Worm (Caenorhabditis elegans): ENCODE data around the gene arrd-18.
A peak's percentile ranks its signal among the peaks of the same experiment; 100 is the strongest.

The arrd-18 gene

ce11 chrV:3346434-3347019, 34.6 kb upstream of the arrd-18 start, which contains the start of gene fbxa-65 (continued):
- no peak for TF ChIP-seq mab-9 (GFP tag; IDR thresholded peaks at IDR 0.05)
- TF ChIP-seq ceh-63 (GFP tag; optimal IDR thresholded peaks at IDR 0.05), result no peak
- TF ChIP-seq lin-15B (tag; optimal IDR thresholded peaks at IDR 0.05), result no peak

- TF ChIP-seq pqm-1 (tag; optimal IDR thresholded peaks at IDR 0.05), result no peak
- no peak for TF ChIP-seq hpl-2 (GFP tag; optimal IDR thresholded peaks at IDR 0.05)
- no peak for TF ChIP-seq ets-5 (GFP tag; IDR thresholded peaks at IDR 0.05)
- TF ChIP-seq efl-1 (optimal IDR thresholded peaks at IDR 0.05), result no peak
- peak in 1 of 2 experiments; percentile 39 for TF ChIP-seq efl-1 (GFP tag; optimal IDR thresholded peaks at IDR 0.05 in 1 of 2)
- no peak for TF ChIP-seq lin-35 (GFP tag; optimal IDR thresholded peaks at IDR 0.05)
- TF ChIP-seq mab-9 (GFP tag; IDR thresholded peaks at IDR 0.05), result no peak
- TF ChIP-seq fos-1 (tag; optimal IDR thresholded peaks at IDR 0.05), result no peak
- no peak for TF ChIP-seq unc-86 (tag; optimal IDR thresholded peaks at IDR 0.05)
- no peak for TF ChIP-seq nhr-90 (tag; optimal IDR thresholded peaks at IDR 0.05; ENCODE audit: poor library complexity)
- TF ChIP-seq mep-1 (tag; optimal IDR thresholded peaks at IDR 0.05), result no peak
- no peak for TF ChIP-seq isw-1 (GFP tag; IDR thresholded peaks at IDR 0.05)
- peak; percentile 81 for TF ChIP-seq nhr-71 (tag; optimal IDR thresholded peaks at IDR 0.05)
- peak; percentile 83 for TF ChIP-seq lin-14 (GFP tag; optimal IDR thresholded peaks at IDR 0.05)
- no peak for TF ChIP-seq C04F5.9 (tag; optimal IDR thresholded peaks at IDR 0.05)
- no peak for TF ChIP-seq aha-1 (tag; optimal IDR thresholded peaks at IDR 0.05)
- TF ChIP-seq mef-2 (tag; optimal IDR thresholded peaks at IDR 0.05), result no peak
- peak; percentile 57 for TF ChIP-seq nhr-19 (GFP tag; conservative IDR thresholded peaks at IDR 0.05)
- TF ChIP-seq tlp-1 (tag; optimal IDR thresholded peaks at IDR 0.05), result no peak
- peak; percentile 52 for TF ChIP-seq rnt-1 (tag; optimal IDR thresholded peaks at IDR 0.05)
- no peak for TF ChIP-seq nhr-12 (tag; optimal IDR thresholded peaks at IDR 0.05)
- TF ChIP-seq zag-1 (tag; optimal IDR thresholded peaks at IDR 0.05), result no peak
- TF ChIP-seq jun-1 (tag; optimal IDR thresholded peaks at IDR 0.05), result no peak
- TF ChIP-seq lin-39 (tag; optimal IDR thresholded peaks at IDR 0.05), result no peak
- TF ChIP-seq nhr-20 (tag; optimal IDR thresholded peaks at IDR 0.05), result peak; percentile 50
- TF ChIP-seq egl-13 (tag; optimal IDR thresholded peaks at IDR 0.05), result no peak
- TF ChIP-seq C16A3.4 (tag; optimal IDR thresholded peaks at IDR 0.05), result no peak
- TF ChIP-seq Y116A8C.19 (tag; optimal IDR thresholded peaks at IDR 0.05; ENCODE audit: borderline replicate concordance), result no peak
- no peak for TF ChIP-seq ceh-8 (GFP tag; optimal IDR thresholded peaks at IDR 0.05)
These were observed 32.1 kb upstream of the arrd-18 start for ce11 chrV:3344001-3344400.

ce11 chrV:3342504-3342903, 30.6 kb upstream of the arrd-18 start, which contains the start of gene C17B7.3:
C17B7.3 (plus strand) TSS chrV:3342804.
- TF ChIP-seq ces-1 (GFP tag; optimal IDR thresholded peaks at IDR 0.05) (no peak), nhr-84 (tag; optimal IDR thresholded peaks at IDR 0.05) (no peak), efl-1 (optimal IDR thresholded peaks at IDR 0.05) (no peak), efl-1 (GFP tag; optimal IDR thresholded peaks at IDR 0.05 in 1 of 2) (peak in 1 of 2 experiments; percentile 55), snpc-4 (tag; optimal IDR thresholded peaks at IDR 0.05) (no peak), F16B12.6 (tag; optimal IDR thresholded peaks at IDR 0.05) (no peak), nhr-71 (tag; optimal IDR thresholded peaks at IDR 0.05) (no peak), ceh-88 (GFP tag; IDR thresholded peaks at IDR 0.05) (no peak), sptf-1 (tag; optimal IDR thresholded peaks at IDR 0.05) (no peak)

- TF ChIP-seq nhr-47 (tag; optimal IDR thresholded peaks at IDR 0.05) (no peak), lin-13 (GFP tag; optimal IDR thresholded peaks at IDR 0.05) (no peak), hlh-4 (tag; optimal IDR thresholded peaks at IDR 0.05) (no peak), ceh-82 (tag; optimal IDR thresholded peaks at IDR 0.05) (no peak), tlp-1 (tag; optimal IDR thresholded peaks at IDR 0.05) (no peak), aly-2 (tag; optimal IDR thresholded peaks at IDR 0.05) (no peak)
These were observed 30.0 kb upstream of the arrd-18 start, which contains the start of gene C17B7.10 for ce11 chrV:3341906-3342305. C17B7.10 (minus strand) TSS chrV:3342006.

Data from whole organism, L1 larva.